Fruit fly (Drosophila melanogaster) whole organism, embryonic: Measurements from ENCODE around the gene inc.

Source experiments
- Abd-B ChIP-seq: fragments of 200-800 bp; sonication (Bioruptor generic); optimal IDR thresholded peaks from 2 replicates; lab custom pipeline; 2018; ENCODE audit warnings: missing biosample characterization, mild to moderate bottlenecking, missing genetic modification characterization, moderate library complexity
- Atf-2 ChIP-seq: fragments of 200-800 bp; sonication (Bioruptor generic); optimal IDR thresholded peaks from 2 replicates; lab custom pipeline; 2016; ENCODE audit warnings: missing biosample characterization, missing genetic modification characterization
- Awh ChIP-seq: fragments of 200-800 bp; sonication (Bioruptor generic); IDR thresholded peaks from 2 replicates; pipeline ENCODE4, ENCODE4 v1.3.6; 2022; ENCODE audit warnings: missing biosample characterization, missing genetic modification characterization
- CG10431 ChIP-seq: fragments of 200-800 bp; sonication (Bioruptor generic); optimal IDR thresholded peaks from 3 replicates; lab custom pipeline; 2018; ENCODE audit warnings: missing biosample characterization, mild to moderate bottlenecking, missing genetic modification characterization
- CG11456 ChIP-seq: fragments of 200-800 bp; sonication (Bioruptor generic); IDR thresholded peaks from 3 replicates; pipeline ENCODE4 v1.3.6; 2022; ENCODE audit warnings: missing biosample characterization, missing genetic modification characterization
- CG12299 ChIP-seq: fragments of 200-800 bp; sonication (Bioruptor generic); optimal IDR thresholded peaks from 2 replicates; lab custom pipeline; 2018; ENCODE audit warnings: missing biosample characterization, mild to moderate bottlenecking, missing genetic modification characterization
- CG12391 ChIP-seq: fragments of 200-800 bp; sonication (Bioruptor generic); optimal IDR thresholded peaks from 3 replicates; lab custom pipeline; 2018; ENCODE audit warnings: missing biosample characterization, mild to moderate bottlenecking, missing genetic modification characterization, moderate library complexity
- CG12942 ChIP-seq: fragments of 200-800 bp; sonication (Bioruptor generic); optimal IDR thresholded peaks from 3 replicates; lab custom pipeline; 2016; ENCODE audit warnings: missing biosample characterization, missing genetic modification characterization
- CG15011 ChIP-seq: fragments of 200-800 bp; sonication (Bioruptor generic); optimal IDR thresholded peaks from 3 replicates; lab custom pipeline; 2018; ENCODE audit warnings: missing biosample characterization, mild to moderate bottlenecking, missing genetic modification characterization
- CG17328 ChIP-seq: fragments of 200-800 bp; sonication (Bioruptor generic); IDR thresholded peaks from 2 replicates; pipeline ENCODE4 v1.3.6; 2022; ENCODE audit warnings: missing biosample characterization, missing genetic modification characterization
- CG17385 ChIP-seq: fragments of 200-800 bp; sonication (Bioruptor generic); optimal IDR thresholded peaks from 3 replicates; lab custom pipeline; 2018; ENCODE audit warnings: missing biosample characterization, mild to moderate bottlenecking, missing genetic modification characterization
- CG2889 ChIP-seq: fragments of 200-800 bp; sonication (Bioruptor generic); IDR thresholded peaks from 3 replicates; pipeline ENCODE4 v1.3.6; 2022; ENCODE audit warnings: missing biosample characterization, missing genetic modification characterization
- CG32532 ChIP-seq: fragments of 200-800 bp; sonication (Bioruptor generic); IDR thresholded peaks from 2 replicates; pipeline ENCODE4 v1.3.6; 2022; ENCODE audit warnings: missing biosample characterization, missing genetic modification characterization
- CG4404 ChIP-seq: fragments of 200-800 bp; sonication (Bioruptor generic); IDR thresholded peaks from 2 replicates; pipeline ENCODE4 v1.3.6; 2022; ENCODE audit warnings: missing biosample characterization, missing genetic modification characterization
- CG4707 ChIP-seq: fragments of 200-800 bp; sonication (Bioruptor generic); optimal IDR thresholded peaks from 2 replicates; lab custom pipeline; 2018; ENCODE audit warnings: missing biosample characterization, mild to moderate bottlenecking, missing genetic modification characterization, moderate library complexity
- CG4854 ChIP-seq: fragments of 200-800 bp; sonication (Bioruptor generic); optimal IDR thresholded peaks from 2 replicates; lab custom pipeline; 2016; ENCODE audit warnings: missing biosample characterization, missing genetic modification characterization, inconsistent platforms
- CG6765 ChIP-seq: fragments of 200-800 bp; sonication (Bioruptor generic); optimal IDR thresholded peaks from 3 replicates; lab custom pipeline; 2017; ENCODE audit warnings: missing biosample characterization, mild to moderate bottlenecking, missing genetic modification characterization
- CG6791 ChIP-seq: fragments of 200-800 bp; sonication (Bioruptor generic); IDR thresholded peaks from 3 replicates; pipeline ENCODE4 v1.3.6; 2022; ENCODE audit warnings: missing biosample characterization, missing genetic modification characterization; ENCODE audit not compliant: partially characterized antibody
- CG6813 ChIP-seq: fragments of 200-800 bp; sonication (Bioruptor generic); optimal IDR thresholded peaks from 2 replicates; lab custom pipeline; 2017; ENCODE audit warnings: missing biosample characterization, missing genetic modification characterization, mild to moderate bottlenecking, moderate library complexity, missing genetic modification reagents
- CG7372 ChIP-seq: fragments of 200-800 bp; sonication (Bioruptor generic); IDR thresholded peaks from 2 replicates; pipeline ENCODE4 v1.3.6; 2022; ENCODE audit warnings: missing biosample characterization, missing genetic modification characterization
- CG7556 ChIP-seq: fragments of 200-800 bp; sonication (Bioruptor generic); optimal IDR thresholded peaks from 2 replicates; lab custom pipeline; 2017; ENCODE audit warnings: missing biosample characterization, mild to moderate bottlenecking, missing genetic modification characterization
- CG7963 ChIP-seq: fragments of 200-800 bp; sonication (Bioruptor generic); IDR thresholded peaks from 3 replicates; pipeline ENCODE4 v1.3.6; 2022; ENCODE audit warnings: missing biosample characterization, missing genetic modification characterization; ENCODE audit not compliant: partially characterized antibody
- CG8089 ChIP-seq: fragments of 200-800 bp; sonication (Bioruptor generic); optimal IDR thresholded peaks from 3 replicates; lab custom pipeline; 2016; ENCODE audit warnings: missing biosample characterization, missing genetic modification characterization
- CG8281 ChIP-seq: fragments of 200-800 bp; sonication (Bioruptor generic); optimal IDR thresholded peaks from 2 replicates; lab custom pipeline; 2018; ENCODE audit warnings: missing biosample characterization, mild to moderate bottlenecking, missing genetic modification characterization, moderate library complexity
- CG9932 ChIP-seq: fragments of 200-800 bp; sonication (Bioruptor generic); IDR thresholded peaks from 2 replicates; pipeline ENCODE4 v1.3.6; 2022; ENCODE audit warnings: missing biosample characterization, missing genetic modification characterization
- CkIIα-i1 ChIP-seq: fragments of 200-800 bp; sonication (Bioruptor generic); IDR thresholded peaks from 2 replicates; pipeline ENCODE4 v1.3.6; 2022; ENCODE audit warnings: missing biosample characterization, missing genetic modification characterization
- D19A ChIP-seq: fragments of 200-800 bp; optimal IDR thresholded peaks from 3 replicates; lab custom pipeline; 2019; ENCODE audit warnings: missing biosample characterization, mild to moderate bottlenecking, missing genetic modification characterization, moderate library complexity
- Dbx ChIP-seq: fragments of 200-800 bp; sonication (Bioruptor generic); IDR thresholded peaks from 3 replicates; pipeline ENCODE4 v1.3.6; 2022; ENCODE audit warnings: missing biosample characterization, missing genetic modification characterization
- HmgZ ChIP-seq: fragments of 200-800 bp; sonication (Bioruptor generic); optimal IDR thresholded peaks from 2 replicates; lab custom pipeline; 2018; ENCODE audit warnings: missing biosample characterization, mild to moderate bottlenecking, missing genetic modification characterization
- Hr3 ChIP-seq: fragments of 200-800 bp; sonication (Bioruptor generic); optimal IDR thresholded peaks from 3 replicates; lab custom pipeline; 2016; ENCODE audit warnings: missing biosample characterization, missing genetic modification characterization
- Hr78 ChIP-seq, 2 experiments: fragments of 200-800 bp in 1 of 2; fragments of >200 bp in 1 of 2; sonication (Bioruptor generic) in 1 of 2; optimal IDR thresholded peaks; 2 replicates each; lab custom pipeline; 2017 to 2019; ENCODE audit warnings: missing biosample characterization in 2 of 2, missing genetic modification characterization in 2 of 2, mild to moderate bottlenecking in 1 of 2, moderate library complexity in 1 of 2
- Nf-YA ChIP-seq: fragments of 200-800 bp; sonication (Bioruptor generic); IDR thresholded peaks from 2 replicates; pipeline ENCODE4 v1.3.6; 2022; ENCODE audit warnings: missing biosample characterization, missing genetic modification characterization
- Opbp ChIP-seq: fragments of 200-800 bp; sonication (Bioruptor generic); IDR thresholded peaks from 3 replicates; pipeline ENCODE4 v1.3.6; 2022; ENCODE audit warnings: missing biosample characterization, missing genetic modification characterization; ENCODE audit not compliant: partially characterized antibody
- Rx ChIP-seq: fragments of 200-800 bp; sonication (Bioruptor generic); IDR thresholded peaks from 2 replicates; pipeline ENCODE4 v1.3.6; 2022; ENCODE audit warnings: missing biosample characterization, missing genetic modification characterization
- Sin3A ChIP-seq: fragments of >200 bp; optimal IDR thresholded peaks from 2 replicates; lab custom pipeline; 2018
- Sry-β ChIP-seq: fragments of 200-800 bp; sonication (Bioruptor generic); optimal IDR thresholded peaks from 2 replicates; lab custom pipeline; 2018; ENCODE audit warnings: missing biosample characterization, mild to moderate bottlenecking, missing genetic modification characterization, moderate library complexity
- Ssrp ChIP-seq: fragments of 200-800 bp; sonication (Bioruptor generic); optimal IDR thresholded peaks from 2 replicates; lab custom pipeline; 2018; ENCODE audit warnings: missing biosample characterization, mild to moderate bottlenecking, missing genetic modification characterization, moderate library complexity
- TFAM ChIP-seq: fragments of 200-800 bp; sonication (Bioruptor generic); optimal IDR thresholded peaks from 2 replicates; lab custom pipeline; 2017; ENCODE audit warnings: missing biosample characterization, missing genetic modification characterization, inconsistent platforms
- Taf1 ChIP-seq: fragments of 200-800 bp; sonication (Bioruptor generic); IDR thresholded peaks from 2 replicates; pipeline ENCODE4 v1.3.6; 2022; ENCODE audit warnings: missing biosample characterization, missing genetic modification characterization
- ara ChIP-seq: fragments of 200-800 bp; sonication (Bioruptor generic); IDR thresholded peaks from 2 replicates; pipeline ENCODE4 v1.3.6; 2022; ENCODE audit warnings: missing biosample characterization, missing genetic modification characterization
- ash1 ChIP-seq: fragments of 200-800 bp; sonication (Bioruptor generic); optimal IDR thresholded peaks from 2 replicates; lab custom pipeline; 2018; ENCODE audit warnings: missing biosample characterization, mild to moderate bottlenecking, missing genetic modification characterization
- fu2 ChIP-seq: fragments of 200-800 bp; sonication (Bioruptor generic); optimal IDR thresholded peaks from 2 replicates; lab custom pipeline; 2016; ENCODE audit warnings: missing biosample characterization, missing genetic modification characterization
- gem ChIP-seq: fragments of 200-800 bp; sonication (Bioruptor generic); optimal IDR thresholded peaks from 2 replicates; lab custom pipeline; 2019; ENCODE audit warnings: missing biosample characterization, mild to moderate bottlenecking, missing genetic modification characterization, moderate library complexity
- nmo ChIP-seq: fragments of 200-800 bp; sonication (Bioruptor generic); optimal IDR thresholded peaks from 2 replicates; lab custom pipeline; 2018; ENCODE audit warnings: missing biosample characterization, mild to moderate bottlenecking, missing genetic modification characterization, moderate library complexity
- repo ChIP-seq: fragments of 200-800 bp; sonication (Bioruptor generic); optimal IDR thresholded peaks from 2 replicates; lab custom pipeline; 2016; ENCODE audit warnings: missing biosample characterization, missing genetic modification characterization
- slp2 ChIP-seq: fragments of 200-800 bp; sonication (Bioruptor generic); optimal IDR thresholded peaks from 2 replicates; lab custom pipeline; 2016; ENCODE audit warnings: missing biosample characterization, missing genetic modification characterization
- stwl ChIP-seq: fragments of 200-800 bp; sonication (Bioruptor generic); optimal IDR thresholded peaks from 3 replicates; lab custom pipeline; 2018; ENCODE audit warnings: missing biosample characterization, mild to moderate bottlenecking, missing genetic modification characterization, moderate library complexity
- tin ChIP-seq: fragments of 200-800 bp; sonication (Bioruptor generic); optimal IDR thresholded peaks from 3 replicates; lab custom pipeline; 2016; ENCODE audit warnings: missing biosample characterization, missing genetic modification characterization
- unc-4 ChIP-seq: fragments of 200-800 bp; sonication (Bioruptor generic); IDR thresholded peaks from 2 replicates; pipeline ENCODE4 v1.3.6; 2022; ENCODE audit warnings: missing biosample characterization, missing genetic modification characterization; ENCODE audit not compliant: partially characterized antibody
- wek ChIP-seq: fragments of 200-800 bp; sonication (Bioruptor generic); optimal IDR thresholded peaks from 3 replicates; lab custom pipeline; 2018; ENCODE audit warnings: missing biosample characterization, mild to moderate bottlenecking, missing genetic modification characterization, moderate library complexity
- z ChIP-seq: fragments of 200-800 bp; sonication (Bioruptor generic); IDR thresholded peaks from 3 replicates; pipeline ENCODE4 v1.3.6; 2022; ENCODE audit warnings: missing biosample characterization, missing genetic modification characterization

inc gene

DNA sequence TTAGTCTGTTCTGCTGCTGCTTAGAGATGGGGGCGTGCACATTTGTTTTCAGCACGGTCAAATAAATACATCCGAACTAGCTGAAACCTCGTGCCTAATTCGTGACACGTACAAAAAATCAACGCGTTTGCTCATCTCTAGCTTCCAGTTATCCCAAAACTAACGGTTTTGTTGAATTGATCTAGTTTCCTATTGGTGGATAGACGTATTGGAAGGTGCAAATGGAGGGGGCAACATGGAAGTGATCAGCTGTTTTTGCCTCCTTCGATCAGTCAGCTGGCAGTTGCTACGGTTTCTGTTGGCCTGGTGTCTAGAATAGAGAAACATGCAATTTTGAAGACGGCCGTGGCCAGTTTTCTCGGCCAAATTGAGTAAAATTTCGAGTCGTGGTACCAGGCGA is 34.3 kb downstream of the inc start (continued):
- TF ChIP-seq nmo (no peak), CkIIα-i1 (GFP tag; lab: Robert Waterston, UW) (no peak), gem (no peak), fu2 (GFP tag; lab: Kevin White, UChicago) (no peak), CG11456 (GFP tag; lab: Robert Waterston, UW) (peak; percentile 26; the same call in 1 of the 3 replicates), Hr78 (GFP tag; optimal IDR thresholded peaks at IDR 0.05; lab: Kevin White, UChicago) (no peak), CG9932 (GFP tag; lab: Robert Waterston, UW) (peak; percentile 80), CG6765 (GFP tag; lab: Kevin White, UChicago) (no peak), CG17385 (GFP tag; lab: Kevin White, UChicago) (peak; percentile 39), Dbx (peak; percentile 40; the same call in 1 of the 3 replicates), slp2 (GFP tag; lab: Kevin White, UChicago) (no peak), D19A (tag; lab: Kevin White, UChicago) (peak; percentile 5), Atf-2 (GFP tag; lab: Kevin White, UChicago) (peak; percentile 5), CG12942 (GFP tag; lab: Kevin White, UChicago) (peak; percentile 3), CG7556 (GFP tag; lab: Kevin White, UChicago) (peak; percentile 42), CG7963 (GFP tag; lab: Robert Waterston, UW) (peak; percentile 76), CG32532 (GFP tag; lab: Robert Waterston, UW) (peak; percentile 37; the same call in 1 of the 2 replicates), wek (GFP tag; lab: Kevin White, UChicago) (no peak), CG2889 (no peak), CG4404 (GFP tag; lab: Robert Waterston, UW) (no peak), tin (GFP tag; lab: Kevin White, UChicago) (peak; percentile 34), TFAM (no peak), z (no peak), CG12391 (tag; lab: Kevin White, UChicago) (peak; percentile 58), CG8089 (GFP tag; lab: Kevin White, UChicago) (no peak), Hr3 (GFP tag; lab: Kevin White, UChicago) (peak; percentile 16), Ssrp (tag; lab: Kevin White, UChicago) (peak; percentile 2), CG8281 (tag; lab: Kevin White, UChicago) (no peak), CG7372 (no peak), Nf-YA (GFP tag; lab: Robert Waterston, UW) (peak; percentile 28; the same call in 1 of the 2 replicates), Abd-B (GFP tag; lab: Kevin White, UChicago) (no peak), Taf1 (GFP tag; lab: Robert Waterston, UW) (no peak), CG6813 (GFP tag; lab: Kevin White, UChicago) (peak; percentile 42), ash1 (GFP tag; lab: Kevin White, UChicago) (no peak), Sry-β (GFP tag; lab: Kevin White, UChicago) (peak; percentile 8), unc-4 (GFP tag; lab: Robert Waterston, UW) (peak; percentile 88), CG17328 (GFP tag; lab: Robert Waterston, UW) (peak; percentile 14; the same call in 1 of the 2 replicates), Opbp (GFP tag; lab: Robert Waterston, UW) (peak; percentile 93; the same call in 2 of the 3 replicates), HmgZ (tag; lab: Kevin White, UChicago) (peak; percentile 26), ara (GFP tag; lab: Robert Waterston, UW) (no peak), Sin3A (no peak), CG4707 (GFP tag; lab: Kevin White, UChicago) (no peak), CG15011 (no peak), CG4854 (no peak), CG10431 (GFP tag; lab: Kevin White, UChicago) (peak; percentile 40), Rx (GFP tag; lab: Robert Waterston, UW) (no peak), CG12299 (tag; lab: Kevin White, UChicago) (peak; percentile 12), CG6791 (GFP tag; lab: Robert Waterston, UW) (peak; percentile 93), repo (GFP tag; lab: Kevin White, UChicago) (peak; percentile 29), Awh (GFP tag; lab: Robert Waterston, UW) (no peak), stwl (no peak)
